Fruit fly (Drosophila melanogaster): Measurements from ENCODE around the gene CG5555.

CG5555 gene

dm6 chr3R:19180263-19180893, at the start of gene CG5555, which contains the start of gene myd (continued):
- TF ChIP-seq p53 (GFP tag; optimal IDR thresholded peaks at IDR 0.05) (no peak), en (GFP tag; optimal IDR thresholded peaks at IDR 0.05) (no peak), NK7.1 (GFP tag; optimal IDR thresholded peaks at IDR 0.05) (peak; percentile 30), CG13424 (tag; optimal IDR thresholded peaks at IDR 0.05) (peak; percentile 34), ken (GFP tag; IDR thresholded peaks at IDR 0.05) (peak; percentile 50; the same call in 1 of the 3 replicates), az2 (GFP tag; optimal IDR thresholded peaks at IDR 0.05) (peak; percentile 17), dpn (GFP tag; optimal IDR thresholded peaks at IDR 0.05) (peak; percentile 40 to 50), CG4617 (GFP tag; optimal IDR thresholded peaks at IDR 0.05; ENCODE audit: borderline replicate concordance) (peak; percentile 60), ssp (GFP tag; IDR thresholded peaks at IDR 0.05) (no peak), seq (GFP tag; IDR thresholded peaks at IDR 0.05) (peak; percentile 15; the same call in 1 of the 2 replicates), slou (GFP tag; optimal IDR thresholded peaks at IDR 0.05) (no peak), CG18262 (tag; optimal IDR thresholded peaks at IDR 0.05) (peak; percentile 11), ab (GFP tag; optimal IDR thresholded peaks at IDR 0.05) (no peak), vfl (GFP tag; optimal IDR thresholded peaks at IDR 0.05) (peak; percentile 28), CG2120 (GFP tag; optimal IDR thresholded peaks at IDR 0.05) (peak; percentile 76), wek (GFP tag; optimal IDR thresholded peaks at IDR 0.05) (no peak), sug (tag; optimal IDR thresholded peaks at IDR 0.05) (no peak), Rfx (GFP tag; IDR thresholded peaks at IDR 0.05) (peak; percentile 62), wdn (GFP tag; IDR thresholded peaks at IDR 0.05) (no peak), Sry-δ (GFP tag; optimal IDR thresholded peaks at IDR 0.05) (peak; percentile 53), jing (GFP tag; optimal IDR thresholded peaks at IDR 0.05) (no peak), CG4282 (GFP tag; optimal IDR thresholded peaks at IDR 0.05) (no peak), emc (GFP tag; optimal IDR thresholded peaks at IDR 0.05) (no peak), grn (GFP tag; optimal IDR thresholded peaks at IDR 0.05) (no peak), pzg (GFP tag; optimal IDR thresholded peaks at IDR 0.05) (peak; percentile 60), CG3065 (GFP tag; optimal IDR thresholded peaks at IDR 0.05) (no peak), pho (GFP tag; optimal IDR thresholded peaks at IDR 0.05) (peak; percentile 73), cato (GFP tag; optimal IDR thresholded peaks at IDR 0.05; ENCODE audit: borderline replicate concordance) (no peak), CG30431 (GFP tag; optimal IDR thresholded peaks at IDR 0.05) (no peak), Taf1 (GFP tag; IDR thresholded peaks at IDR 0.05) (no peak), al (GFP tag; IDR thresholded peaks at IDR 0.05) (no peak), ash1 (GFP tag; optimal IDR thresholded peaks at IDR 0.05) (no peak), cad (GFP tag; optimal IDR thresholded peaks at IDR 0.05) (no peak), Dll (GFP tag; IDR thresholded peaks at IDR 0.05; ENCODE audit: partially characterized antibody) (peak; percentile 78), tap (tag; optimal IDR thresholded peaks at IDR 0.05) (no peak), exex (tag; optimal IDR thresholded peaks at IDR 0.05) (no peak), Trl (optimal IDR thresholded peaks at IDR 0.05) (no peak), Trl (GFP tag; optimal IDR thresholded peaks at IDR 0.05) (no peak), CG9215 (GFP tag; IDR thresholded peaks at IDR 0.05) (no peak), CG7987 (GFP tag; optimal IDR thresholded peaks at IDR 0.05) (no peak), kni (GFP tag; optimal IDR thresholded peaks at IDR 0.05) (peak; percentile 3), Jarid2 (GFP tag; optimal IDR thresholded peaks at IDR 0.05) (peak; percentile 65), cg (GFP tag; optimal IDR thresholded peaks at IDR 0.05) (no peak), pnt (GFP tag; optimal IDR thresholded peaks at IDR 0.05) (no peak), Camta (GFP tag; optimal IDR thresholded peaks at IDR 0.05) (peak; percentile 28), Hr78 (GFP tag; optimal IDR thresholded peaks at IDR 0.05) (no peak), sens (GFP tag) (peak; percentile 89), toy (GFP tag; IDR thresholded peaks at IDR 0.05) (no peak), ara (GFP tag; IDR thresholded peaks at IDR 0.05) (peak; percentile 52; the same call in 1 of the 2 replicates), CG17328 (GFP tag; IDR thresholded peaks at IDR 0.05) (peak; percentile 53), CG6254 (GFP tag; optimal IDR thresholded peaks at IDR 0.05) (no peak), sisA (GFP tag; IDR thresholded peaks at IDR 0.05) (no peak)
